Fruit fly (Drosophila melanogaster): ENCODE results near the gene Inx7.

The Inx7 gene

DNA sequence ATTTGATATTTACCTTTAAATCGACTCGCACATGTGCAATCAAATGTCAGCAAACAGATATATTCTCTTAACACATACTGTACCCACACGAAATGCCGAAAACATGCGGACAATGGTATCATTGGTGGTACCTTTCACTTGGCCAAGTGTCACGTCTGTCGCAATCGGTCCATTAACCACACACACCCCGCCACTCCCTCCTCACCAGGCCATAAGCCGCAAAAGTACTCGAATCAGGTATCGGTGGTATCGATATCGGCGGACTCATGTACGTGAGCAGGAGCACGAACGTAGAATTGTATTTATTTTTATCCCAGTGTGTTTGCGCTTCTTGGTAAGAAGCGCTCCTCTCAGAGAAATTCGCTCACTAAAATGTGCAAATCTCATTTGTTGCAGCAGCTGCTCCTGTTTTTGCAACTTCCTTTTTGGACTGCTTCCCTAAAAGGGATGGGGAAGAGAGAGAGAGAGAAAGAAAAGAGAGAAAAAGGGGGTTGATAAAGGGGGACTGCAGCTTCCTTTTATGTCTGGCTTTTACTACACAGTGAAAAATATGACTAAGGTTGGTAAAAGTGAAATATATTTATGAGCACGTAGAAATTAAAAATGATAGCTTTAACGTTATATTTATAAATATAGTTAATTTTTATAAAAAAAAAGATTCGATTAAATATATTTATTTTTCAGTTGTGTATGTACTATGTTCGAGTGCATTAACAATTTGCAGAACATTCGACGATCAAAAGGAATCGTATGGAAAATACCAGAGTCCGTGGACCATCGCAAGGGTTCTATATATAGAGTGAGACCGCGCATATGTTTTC is 9.7 kb downstream of the Inx7 start:
- no peak for TF ChIP-seq noc (tag; optimal IDR thresholded peaks at IDR 0.05)

DNA sequence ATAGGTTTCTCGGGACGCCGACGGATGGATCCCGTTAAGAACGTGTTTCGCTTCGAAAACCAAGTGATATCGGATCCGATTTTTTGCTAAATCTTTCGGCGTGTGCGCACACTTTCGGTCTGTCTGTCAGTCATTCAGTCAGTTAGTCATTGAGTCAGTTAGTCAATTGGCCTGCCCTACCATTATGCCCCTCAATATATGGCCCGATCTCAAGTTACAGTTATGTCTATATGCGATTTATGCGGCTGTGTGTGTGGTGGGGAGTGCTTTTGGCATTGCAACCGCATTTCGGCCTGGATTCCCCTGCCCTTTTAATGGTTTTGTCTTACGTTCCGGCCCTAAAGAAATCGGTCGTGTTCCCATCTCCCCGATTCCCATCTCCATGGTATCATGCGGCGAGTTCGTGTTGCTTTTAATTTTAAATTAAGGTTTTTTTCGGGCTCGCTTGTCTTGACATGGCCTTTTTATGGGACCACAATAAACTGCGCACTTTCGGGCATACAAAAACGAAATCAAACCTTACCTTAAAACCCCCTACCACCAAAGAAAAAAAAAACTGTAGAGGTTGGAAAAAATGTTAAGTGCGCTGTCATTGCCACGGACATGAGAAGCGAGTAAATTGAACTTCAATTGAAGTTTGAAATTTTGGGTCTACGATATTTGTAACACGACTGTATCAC is 10.6 kb downstream of the Inx7 start:
- no peak for TF ChIP-seq noc (tag; optimal IDR thresholded peaks at IDR 0.05)

DNA sequence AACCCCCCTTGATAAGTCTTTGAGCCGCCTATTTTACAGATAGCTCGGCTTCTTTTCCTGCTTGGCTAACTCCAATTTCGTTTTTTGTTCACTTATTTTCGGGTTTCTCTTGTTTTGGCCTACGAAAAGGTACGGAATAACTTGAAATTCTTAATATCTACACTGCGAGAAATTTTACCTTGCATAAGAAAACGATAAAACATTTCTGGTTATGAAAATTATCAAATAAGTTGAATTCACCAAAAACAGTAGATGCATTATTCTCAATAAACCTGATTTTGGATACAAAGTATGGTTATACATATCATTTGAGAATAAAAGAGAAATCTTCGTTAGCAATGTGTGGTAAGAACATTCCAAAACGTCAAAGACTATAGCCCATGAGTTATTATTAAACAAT is 11.4 kb downstream of the Inx7 start:
- TF ChIP-seq noc (tag; optimal IDR thresholded peaks at IDR 0.05), result peak; percentile 19

DNA sequence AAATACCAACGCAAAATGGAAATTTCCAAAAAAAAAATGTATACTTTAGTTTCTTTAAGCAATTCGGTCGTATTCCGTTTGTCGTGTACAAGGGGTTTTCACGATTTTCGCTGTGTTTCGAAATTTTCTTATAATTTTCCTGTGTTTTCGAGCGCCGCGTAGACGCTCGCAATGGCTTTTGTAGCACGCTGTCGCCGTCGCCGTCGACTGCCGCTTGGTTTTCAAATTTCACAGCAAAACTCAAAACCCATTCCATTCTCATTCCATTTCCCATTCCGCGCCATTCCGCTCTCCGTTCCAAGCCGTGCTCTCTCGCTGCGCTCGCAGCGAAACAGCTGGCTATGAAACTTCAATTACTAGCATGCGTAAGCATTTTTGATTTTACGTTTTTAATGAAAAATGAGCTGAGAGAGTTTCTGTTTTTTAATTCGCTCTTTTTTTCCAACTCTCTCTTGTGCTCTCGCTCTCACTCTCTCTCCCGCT is 11.9 kb downstream of the Inx7 start:
- TF ChIP-seq noc (tag; optimal IDR thresholded peaks at IDR 0.05), result no peak

DNA sequence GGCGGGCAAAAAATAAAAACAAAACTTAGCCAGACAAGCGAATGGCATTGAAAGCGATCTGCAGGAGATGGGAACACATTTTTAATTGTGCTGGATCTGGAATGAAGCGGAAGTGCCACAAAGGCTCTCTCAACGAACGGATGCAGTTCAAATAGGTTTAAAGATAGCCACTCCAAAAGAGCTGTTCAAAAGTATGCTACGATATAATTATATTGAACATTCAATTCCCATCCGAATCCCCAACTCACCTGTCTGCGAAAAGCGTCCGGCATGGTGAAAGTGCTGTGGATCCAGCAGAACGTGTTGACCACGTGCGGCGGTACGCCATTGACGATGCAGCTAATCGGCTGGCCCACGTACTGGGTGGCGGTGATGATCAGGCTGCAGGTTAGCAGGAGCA is 16.5 kb downstream of the Inx7 start:
- no peak for TF ChIP-seq noc (tag; optimal IDR thresholded peaks at IDR 0.05)

DNA sequence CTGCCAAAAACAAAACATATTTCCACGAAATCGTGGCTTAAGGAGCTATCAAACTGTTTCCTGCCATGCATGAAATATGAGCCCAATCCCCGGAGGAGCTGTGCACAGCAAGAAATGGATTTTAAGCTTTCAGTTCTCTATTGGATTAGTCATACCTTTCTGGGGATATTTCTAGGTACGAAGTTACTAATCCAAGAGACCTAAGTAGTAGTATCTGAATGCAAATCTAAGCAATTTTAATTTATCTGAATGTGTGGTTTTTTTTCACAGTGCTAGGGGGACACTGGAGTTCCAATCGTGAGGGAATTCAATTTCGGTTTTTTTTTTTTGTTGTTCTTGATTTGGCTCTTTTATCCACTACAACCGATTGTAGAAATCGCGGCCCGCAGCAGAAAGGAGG is 17.0 kb downstream of the Inx7 start:
- TF ChIP-seq noc (tag; optimal IDR thresholded peaks at IDR 0.05), result no peak

DNA sequence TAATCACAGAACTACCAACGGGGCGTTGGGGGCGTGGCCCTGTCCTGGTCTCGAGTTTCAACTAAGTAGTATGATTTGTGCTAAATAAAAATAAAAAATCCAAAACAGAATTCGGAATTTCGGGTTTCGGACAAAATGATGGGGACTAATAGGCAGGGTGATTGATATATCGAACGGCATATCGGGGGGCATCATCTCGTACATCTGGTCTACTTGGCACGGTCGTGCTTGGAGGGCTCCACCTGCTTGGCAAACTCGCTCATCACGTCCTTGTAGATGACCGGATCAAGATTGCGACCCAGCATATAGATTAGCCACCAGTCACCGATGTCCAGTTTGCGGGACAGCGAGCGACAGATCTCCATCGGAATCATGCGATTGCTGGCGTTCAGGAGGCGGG is 19.2 kb downstream of the Inx7 start:
- no peak for TF ChIP-seq noc (tag; optimal IDR thresholded peaks at IDR 0.05)

DNA sequence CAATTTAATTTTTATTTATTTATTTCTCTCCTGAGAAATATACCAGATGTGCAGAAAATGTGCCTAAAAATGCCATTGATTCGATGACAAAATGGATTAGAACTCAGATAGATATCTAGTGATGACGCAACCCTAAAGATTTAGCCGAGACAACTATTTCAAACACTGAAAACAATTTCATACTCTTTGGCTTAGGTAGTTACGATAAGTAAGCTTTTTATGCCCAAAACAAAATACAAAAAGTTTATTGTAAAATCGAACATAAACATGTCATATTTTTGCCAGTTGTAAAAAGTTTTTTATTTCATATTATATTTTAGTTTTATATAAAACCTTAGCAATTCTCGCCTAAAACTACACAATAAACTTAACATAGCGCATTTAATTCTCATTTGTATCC is 20.1 kb downstream of the Inx7 start, which contains the start of gene CG3040:
Gene CG3040 (minus strand): TSS at position 54 of the 400 bp plus-strand sequence.
- TF ChIP-seq noc (tag; optimal IDR thresholded peaks at IDR 0.05), result no peak

DNA sequence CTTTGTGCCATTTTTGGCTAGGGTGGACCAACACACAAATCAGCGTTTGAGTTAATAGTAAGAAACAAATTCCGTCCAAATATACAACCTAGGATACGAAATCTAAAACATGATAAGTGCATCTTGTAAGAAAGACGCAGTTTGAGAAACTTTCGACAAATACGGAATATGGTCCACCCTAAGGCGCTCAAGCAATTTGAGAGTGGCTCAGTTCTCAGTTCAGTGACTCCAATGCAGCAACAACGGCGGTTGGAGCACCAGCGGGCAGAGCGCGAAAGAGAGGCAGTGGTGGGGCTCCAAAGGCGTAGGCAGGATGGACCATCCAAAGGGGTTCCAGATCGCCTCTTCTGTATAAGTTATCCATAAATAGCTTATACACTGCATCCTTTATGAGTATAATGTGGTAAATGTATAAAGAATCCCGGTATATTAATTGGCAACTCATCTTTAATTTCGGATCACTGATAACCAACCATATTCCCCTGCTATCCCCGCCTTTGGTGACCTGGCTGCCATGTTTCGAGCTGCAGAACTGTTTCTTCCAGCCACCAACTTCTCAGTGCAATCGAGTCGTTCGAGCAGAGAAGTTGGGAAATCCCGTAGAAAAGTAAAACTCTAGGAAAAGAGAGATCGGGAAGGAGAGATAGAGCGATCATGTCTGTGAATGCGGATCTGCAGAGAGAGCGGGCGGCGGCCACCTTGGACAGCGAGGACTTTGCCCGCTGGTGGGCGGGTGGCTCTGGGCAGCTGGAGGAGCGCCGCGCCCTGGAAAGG is 23.9 kb downstream of the Inx7 start, which contains the start of gene CG4586:
Gene CG4586 (plus strand): TSS at position 555 of the 774 bp plus-strand sequence.
- TF ChIP-seq noc (tag; optimal IDR thresholded peaks at IDR 0.05), result peak; percentile 99

DNA sequence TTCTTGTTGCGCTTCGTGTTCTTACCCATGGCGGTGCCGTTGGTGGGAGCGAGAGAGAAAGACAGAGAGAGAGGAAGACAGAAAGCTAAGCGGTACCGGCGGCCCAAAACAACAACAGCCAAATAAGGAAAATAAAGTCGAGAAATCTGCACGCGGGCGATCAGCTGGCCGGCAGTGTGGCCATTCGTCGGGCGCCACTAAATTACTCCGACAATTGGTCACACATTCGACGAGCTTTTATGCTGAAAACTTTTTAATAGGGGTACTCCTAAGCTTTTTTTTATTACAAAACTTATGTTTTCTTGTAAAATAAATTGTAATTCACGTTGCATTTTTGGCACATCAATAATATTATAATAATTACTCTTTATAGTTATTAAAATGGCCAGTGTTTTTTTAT is 24.8 kb downstream of the Inx7 start, which contains the start of gene Setd3:
Gene Setd3 (minus strand): TSS at position 187 of the 400 bp plus-strand sequence.
- no peak for TF ChIP-seq noc (tag; optimal IDR thresholded peaks at IDR 0.05)

Data from whole organism, larva.